Fruit fly (Drosophila melanogaster): ENCODE measurements around the gene Esyt2.

Gene Esyt2

dm6 chr3R:24575787-24576413, 31.4 kb downstream of the Esyt2 start:
- TF ChIP-seq sage (GFP tag; optimal IDR thresholded peaks at IDR 0.05) = no peak
- no peak for TF ChIP-seq Myc (optimal IDR thresholded peaks at IDR 0.05)
- TF ChIP-seq Rel (GFP tag; optimal IDR thresholded peaks at IDR 0.05) = no peak
- peak; percentile 42 for TF ChIP-seq Rel (tag; optimal IDR thresholded peaks at IDR 0.05)
- peak; percentile 26 for TF ChIP-seq tai (GFP tag; optimal IDR thresholded peaks at IDR 0.05)

dm6 chr3R:24577355-24577754, 32.8 kb downstream of the Esyt2 start:
- TF ChIP-seq dl (GFP tag; optimal IDR thresholded peaks at IDR 0.05; ENCODE audit: insufficient read depth in 1 of 2, partially characterized antibody in 2 of 2) (no peak), HLH106 (tag; optimal IDR thresholded peaks at IDR 0.05) (no peak), Abd-B (GFP tag; optimal IDR thresholded peaks at IDR 0.05) (no peak), fru (GFP tag; optimal IDR thresholded peaks at IDR 0.05) (no peak), woc (GFP tag; optimal IDR thresholded peaks at IDR 0.05) (no peak), Myc (optimal IDR thresholded peaks at IDR 0.05) (no peak)

- TF ChIP-seq lola (GFP tag; optimal IDR thresholded peaks at IDR 0.05) (no peak), foxo (GFP tag; optimal IDR thresholded peaks at IDR 0.05) (peak in 1 of 2 experiments; percentile 19), tai (GFP tag; optimal IDR thresholded peaks at IDR 0.05) (peak; percentile 24)
These were observed 35.8 kb downstream of the Esyt2 start for dm6 chr3R:24580067-24580962.

dm6 chr3R:24580963-24581277, 36.4 kb downstream of the Esyt2 start:
- no peak for TF ChIP-seq h (GFP tag; optimal IDR thresholded peaks at IDR 0.05)
- TF ChIP-seq sv (GFP tag; optimal IDR thresholded peaks at IDR 0.05) = no peak
- no peak for TF ChIP-seq sage (GFP tag; optimal IDR thresholded peaks at IDR 0.05)
- no peak for TF ChIP-seq Jra (GFP tag; optimal IDR thresholded peaks at IDR 0.05)
- TF ChIP-seq CrebA (GFP tag; optimal IDR thresholded peaks at IDR 0.05; ENCODE audit: borderline replicate concordance) = no peak
- TF ChIP-seq Dif (GFP tag; optimal IDR thresholded peaks at IDR 0.05; ENCODE audit: partially characterized antibody) = no peak
- no peak for TF ChIP-seq woc (GFP tag; optimal IDR thresholded peaks at IDR 0.05)

- TF ChIP-seq Hnf4 (GFP tag; optimal IDR thresholded peaks at IDR 0.05) (no peak), Dfd (GFP tag; optimal IDR thresholded peaks at IDR 0.05) (no peak), Hr78 (GFP tag; optimal IDR thresholded peaks at IDR 0.05) (no peak), Dif (GFP tag; optimal IDR thresholded peaks at IDR 0.05; ENCODE audit: partially characterized antibody) (peak; percentile 21), dmrt93B (GFP tag; optimal IDR thresholded peaks at IDR 0.05) (no peak), tai (GFP tag; optimal IDR thresholded peaks at IDR 0.05) (no peak), HLH106 (tag; optimal IDR thresholded peaks at IDR 0.05) (no peak), rgr (GFP tag; optimal IDR thresholded peaks at IDR 0.05) (peak; percentile 26), dsf (GFP tag; optimal IDR thresholded peaks at IDR 0.05; ENCODE audit: borderline replicate concordance) (no peak), sage (GFP tag; optimal IDR thresholded peaks at IDR 0.05) (no peak), foxo (GFP tag; optimal IDR thresholded peaks at IDR 0.05) (no peak), Hr83 (GFP tag; optimal IDR thresholded peaks at IDR 0.05; ENCODE audit: poor library complexity, severe bottlenecking) (peak; percentile 54), Abd-B (GFP tag; optimal IDR thresholded peaks at IDR 0.05) (no peak), Sp1 (GFP tag; optimal IDR thresholded peaks at IDR 0.05) (no peak), psq (GFP tag; optimal IDR thresholded peaks at IDR 0.05) (peak; percentile 90), CG32264 (GFP tag; optimal IDR thresholded peaks at IDR 0.05) (no peak), OdsH (GFP tag; optimal IDR thresholded peaks at IDR 0.05) (no peak), h (GFP tag; optimal IDR thresholded peaks at IDR 0.05) (peak; percentile 87), br (GFP tag; optimal IDR thresholded peaks at IDR 0.05) (no peak), brk (GFP tag; optimal IDR thresholded peaks at IDR 0.05) (no peak), Rel (GFP tag; optimal IDR thresholded peaks at IDR 0.05) (no peak), Rel (tag; optimal IDR thresholded peaks at IDR 0.05) (peak; percentile 60), sv (GFP tag; optimal IDR thresholded peaks at IDR 0.05) (no peak), lola (GFP tag; optimal IDR thresholded peaks at IDR 0.05) (no peak), ey (GFP tag; optimal IDR thresholded peaks at IDR 0.05) (peak; percentile 7), Vsx2 (GFP tag; optimal IDR thresholded peaks at IDR 0.05; ENCODE audit: partially characterized antibody) (peak; percentile 6), woc (GFP tag; optimal IDR thresholded peaks at IDR 0.05) (no peak), pan (optimal IDR thresholded peaks at IDR 0.05) (no peak), N (GFP tag; optimal IDR thresholded peaks at IDR 0.05) (no peak), Mio (GFP tag; optimal IDR thresholded peaks at IDR 0.05) (peak; percentile 55), CG9705 (GFP tag; optimal IDR thresholded peaks at IDR 0.05) (no peak), GATAd (GFP tag; optimal IDR thresholded peaks at IDR 0.05) (no peak), Jra (GFP tag; optimal IDR thresholded peaks at IDR 0.05) (no peak)
These were observed 37.6 kb downstream of the Esyt2 start for dm6 chr3R:24581891-24582668.
